Worm (Caenorhabditis elegans) whole organism, L2 larva: Measurements from ENCODE around the gene R07E5.17.
A peak's percentile ranks its signal among the peaks of the same experiment; 100 is the strongest.
"Not testable (repeated sequence)": the region's sequence is repeated elsewhere in the genome, so short reads cannot be mapped to it uniquely, and the experiment has no call there.

Experiments used
- C34F6.9 ChIP-seq: fragments of 150-350 bp; optimal IDR thresholded peaks from 2 replicates; lab custom pipeline; 2014; ENCODE audit warnings: missing biosample characterization, missing genetic modification characterization
- F13H6.1 ChIP-seq: sonication (generic microtip); optimal IDR thresholded peaks from 2 replicates; lab custom pipeline; 2016; ENCODE audit warnings: missing genetic modification characterization, missing compliant biosample characterization
- R02D3.7 ChIP-seq: fragments of 150-350 bp; optimal IDR thresholded peaks from 2 replicates; lab custom pipeline; 2014; ENCODE audit warnings: missing biosample characterization, missing genetic modification characterization
- Y55F3AM.14 ChIP-seq: fragments of 200-800 bp; sonication (Bioruptor generic); optimal IDR thresholded peaks from 2 replicates; lab custom pipeline; 2018; ENCODE audit warnings: mild to moderate bottlenecking, missing genetic modification characterization, missing compliant biosample characterization
- aly-2 ChIP-seq: fragments of 150-350 bp; optimal IDR thresholded peaks from 2 replicates; lab custom pipeline; 2014; ENCODE audit warnings: missing biosample characterization, missing genetic modification characterization
- ama-1 ChIP-seq: fragments of 150-350 bp; optimal IDR thresholded peaks from 2 replicates; lab custom pipeline; 2018; ENCODE audit warnings: inconsistent platforms
- blmp-1 ChIP-seq: sonication (generic microtip); optimal IDR thresholded peaks from 2 replicates; lab custom pipeline; 2017; ENCODE audit warnings: missing genetic modification characterization, mild to moderate bottlenecking, missing compliant biosample characterization, antibody characterized with exemption, moderate library complexity; ENCODE audit not compliant: insufficient read depth
- ceh-16 ChIP-seq: fragments of 150-350 bp; optimal IDR thresholded peaks from 2 replicates; lab custom pipeline; 2014; ENCODE audit warnings: missing biosample characterization, missing genetic modification characterization
- ceh-82 ChIP-seq: fragments of 150-350 bp; optimal IDR thresholded peaks from 2 replicates; lab custom pipeline; 2014; ENCODE audit warnings: missing biosample characterization, missing genetic modification characterization
- crh-2 ChIP-seq: sonication (generic microtip); optimal IDR thresholded peaks from 2 replicates; lab custom pipeline; 2017; ENCODE audit warnings: missing biosample characterization, missing genetic modification characterization
- dmd-4 ChIP-seq: sonication (generic microtip); optimal IDR thresholded peaks from 2 replicates; lab custom pipeline; 2017; ENCODE audit warnings: missing biosample characterization, missing genetic modification characterization
- egl-27 ChIP-seq: sonication (generic microtip); optimal IDR thresholded peaks from 3 replicates; lab custom pipeline; 2017; ENCODE audit warnings: missing biosample characterization, missing genetic modification reagents, missing genetic modification characterization
- elt-3 ChIP-seq: sonication (generic microtip); optimal IDR thresholded peaks from 2 replicates; lab custom pipeline; 2017; ENCODE audit warnings: missing biosample characterization, missing genetic modification characterization
- fos-1 ChIP-seq: fragments of 150-350 bp; optimal IDR thresholded peaks from 2 replicates; lab custom pipeline; 2014; ENCODE audit warnings: missing biosample characterization, missing genetic modification characterization
- gmeb-1 ChIP-seq: fragments of 150-350 bp; optimal IDR thresholded peaks from 2 replicates; lab custom pipeline; 2014; ENCODE audit warnings: missing biosample characterization, missing genetic modification characterization
- lin-11 ChIP-seq: fragments of 150-350 bp; sonication (generic microtip); optimal IDR thresholded peaks from 2 replicates; lab custom pipeline; 2014; ENCODE audit warnings: missing biosample characterization, missing genetic modification characterization, inconsistent platforms, mixed read lengths
- lin-13 ChIP-seq: fragments of 150-350 bp; optimal IDR thresholded peaks from 2 replicates; lab custom pipeline; 2014; ENCODE audit warnings: missing biosample characterization, missing genetic modification reagents, missing genetic modification characterization
- lin-39 ChIP-seq: fragments of 150-350 bp; optimal IDR thresholded peaks from 2 replicates; lab custom pipeline; 2014; ENCODE audit warnings: missing biosample characterization, missing genetic modification reagents, missing genetic modification characterization
- lsy-2 ChIP-seq, 2 experiments: fragments of 150-350 bp in 1 of 2; sonication (generic microtip) in 1 of 2; optimal IDR thresholded peaks; 2 replicates each; lab custom pipeline; 2014 to 2017; ENCODE audit warnings: missing biosample characterization in 2 of 2, missing genetic modification characterization in 2 of 2
- mab-5 ChIP-seq: fragments of 150-350 bp; optimal IDR thresholded peaks from 2 replicates; lab custom pipeline; 2014; ENCODE audit warnings: missing biosample characterization, missing genetic modification characterization
- mdl-1 ChIP-seq, 2 experiments: fragments of 150-350 bp in 1 of 2; sonication (generic microtip) in 1 of 2; optimal IDR thresholded peaks; 2 replicates each; lab custom pipeline; 2017; ENCODE audit warnings: missing biosample characterization in 2 of 2, missing genetic modification characterization in 2 of 2
- nhr-10 ChIP-seq: sonication (generic microtip); optimal IDR thresholded peaks from 2 replicates; lab custom pipeline; 2017; ENCODE audit warnings: missing biosample characterization, missing genetic modification characterization
- nhr-129 ChIP-seq: fragments of 150-350 bp; optimal IDR thresholded peaks from 2 replicates; lab custom pipeline; 2014; ENCODE audit warnings: missing biosample characterization, missing genetic modification characterization
- nhr-21 ChIP-seq: fragments of 150-350 bp; optimal IDR thresholded peaks from 2 replicates; lab custom pipeline; 2014; ENCODE audit warnings: missing biosample characterization, missing genetic modification characterization
- nhr-237 ChIP-seq: fragments of 150-350 bp; optimal IDR thresholded peaks from 2 replicates; lab custom pipeline; 2014; ENCODE audit warnings: missing biosample characterization, missing genetic modification characterization
- nhr-25 ChIP-seq: fragments of 150-350 bp; sonication (generic microtip); optimal IDR thresholded peaks from 3 replicates; lab custom pipeline; 2014; ENCODE audit warnings: missing biosample characterization, missing genetic modification characterization
- peb-1 ChIP-seq: fragments of 150-350 bp; optimal IDR thresholded peaks from 2 replicates; lab custom pipeline; 2014; ENCODE audit warnings: missing biosample characterization, missing genetic modification characterization
- sem-4 ChIP-seq: fragments of 150-350 bp; optimal IDR thresholded peaks from 2 replicates; lab custom pipeline; 2014; ENCODE audit warnings: missing biosample characterization, missing genetic modification reagents, missing genetic modification characterization
- skn-1 ChIP-seq: sonication (generic microtip); optimal IDR thresholded peaks from 2 replicates; lab custom pipeline; 2017; ENCODE audit warnings: missing biosample characterization, missing genetic modification characterization
- sma-3 ChIP-seq: sonication (generic microtip); optimal IDR thresholded peaks from 2 replicates; lab custom pipeline; 2016; ENCODE audit warnings: missing genetic modification reagents, missing genetic modification characterization, missing compliant biosample characterization
- sma-9 ChIP-seq, 2 experiments: fragments of 150-350 bp in 1 of 2; sonication (generic microtip) in 1 of 2; optimal IDR thresholded peaks; 2 replicates each; lab custom pipeline; 2014 to 2016; ENCODE audit warnings: missing genetic modification characterization in 2 of 2, mild to moderate bottlenecking in 1 of 2, missing biosample characterization in 1 of 2, missing compliant biosample characterization in 1 of 2, missing genetic modification reagents in 1 of 2, moderate library complexity in 1 of 2
- snpc-4 ChIP-seq: fragments of 150-350 bp; optimal IDR thresholded peaks from 2 replicates; lab custom pipeline; 2014; ENCODE audit warnings: missing biosample characterization, missing genetic modification characterization
- unc-39 ChIP-seq: fragments of 150-350 bp; optimal IDR thresholded peaks from 2 replicates; lab custom pipeline; 2014; ENCODE audit warnings: missing biosample characterization, missing genetic modification characterization
- unc-55 ChIP-seq: fragments of 150-350 bp; sonication (generic microtip); optimal IDR thresholded peaks from 3 replicates; lab custom pipeline; 2014; ENCODE audit warnings: missing biosample characterization, missing genetic modification reagents, missing genetic modification characterization
- unc-62 ChIP-seq: fragments of 150-350 bp; optimal IDR thresholded peaks from 2 replicates; lab custom pipeline; 2014; ENCODE audit warnings: missing biosample characterization, missing genetic modification reagents, missing genetic modification characterization
- ztf-1 ChIP-seq: fragments of 200-800 bp; sonication (Bioruptor generic); conservative IDR thresholded peaks from 2 replicates; pipeline ENCODE4 v1.3.6; 2022; ENCODE audit warnings: missing genetic modification characterization, missing compliant biosample characterization
- ztf-4 ChIP-seq: fragments of 150-350 bp; optimal IDR thresholded peaks from 2 replicates; lab custom pipeline; 2014; ENCODE audit warnings: missing biosample characterization, missing genetic modification characterization

R07E5.17 gene

DNA sequence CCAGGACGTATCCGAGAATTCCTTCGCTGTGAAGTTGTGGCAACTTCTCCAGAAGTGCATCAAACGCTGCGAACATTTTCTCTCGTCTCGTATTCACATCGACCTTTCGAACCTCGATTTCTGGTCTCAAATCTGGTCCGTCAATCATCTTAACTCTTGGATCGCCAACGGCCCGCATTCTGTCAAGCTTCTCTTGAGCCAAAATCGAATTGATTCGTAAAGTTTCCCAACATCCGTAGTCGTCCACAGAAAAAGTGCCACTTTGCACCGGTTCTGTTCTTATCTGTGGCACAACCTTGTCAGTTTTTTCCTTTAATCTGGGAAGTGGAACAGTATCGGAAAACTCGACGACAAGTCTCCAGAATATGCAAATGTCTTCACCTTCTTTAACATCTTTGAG, 31.0 kb upstream of the R07E5.17 start:
- TF ChIP-seq snpc-4 (tag; lab: Kevin White, UChicago) = no peak
- TF ChIP-seq nhr-10 (tag; lab: Kevin White, UChicago) = no peak
- TF ChIP-seq lin-13 (GFP tag; lab: Kevin White, UChicago) = no peak
- no peak for TF ChIP-seq sma-9 (GFP tag; optimal IDR thresholded peaks at IDR 0.05; lab: Kevin White, UChicago)
- TF ChIP-seq sma-9 (tag; optimal IDR thresholded peaks at IDR 0.05; lab: Kevin White, UChicago) = no peak
- no peak for TF ChIP-seq egl-27 (tag; lab: Kevin White, UChicago)
- TF ChIP-seq ztf-1 (GFP tag; lab: Robert Waterston, UW) = no peak
- no peak for TF ChIP-seq nhr-21 (tag; lab: Kevin White, UChicago)
- TF ChIP-seq sma-3 (GFP tag; lab: Kevin White, UChicago) = no peak
- TF ChIP-seq sem-4 (tag; lab: Kevin White, UChicago) = no peak
- no peak for TF ChIP-seq unc-55
- TF ChIP-seq C34F6.9 (tag; lab: Kevin White, UChicago) = no peak
- TF ChIP-seq peb-1 (tag; lab: Kevin White, UChicago) = no peak
- no peak for TF ChIP-seq lin-11 (tag; lab: Kevin White, UChicago)
- no peak for TF ChIP-seq unc-39
- no peak for TF ChIP-seq R02D3.7
- TF ChIP-seq mdl-1 (tag; optimal IDR thresholded peaks at IDR 0.05; lab: Kevin White, UChicago) = no peak
- no peak for TF ChIP-seq dmd-4 (tag; lab: Kevin White, UChicago)
- TF ChIP-seq Y55F3AM.14 (GFP tag; lab: Kevin White, UChicago) = no peak
- no peak for TF ChIP-seq unc-62 (GFP tag; lab: Kevin White, UChicago)
- no peak for TF ChIP-seq skn-1 (tag; lab: Kevin White, UChicago)

DNA sequence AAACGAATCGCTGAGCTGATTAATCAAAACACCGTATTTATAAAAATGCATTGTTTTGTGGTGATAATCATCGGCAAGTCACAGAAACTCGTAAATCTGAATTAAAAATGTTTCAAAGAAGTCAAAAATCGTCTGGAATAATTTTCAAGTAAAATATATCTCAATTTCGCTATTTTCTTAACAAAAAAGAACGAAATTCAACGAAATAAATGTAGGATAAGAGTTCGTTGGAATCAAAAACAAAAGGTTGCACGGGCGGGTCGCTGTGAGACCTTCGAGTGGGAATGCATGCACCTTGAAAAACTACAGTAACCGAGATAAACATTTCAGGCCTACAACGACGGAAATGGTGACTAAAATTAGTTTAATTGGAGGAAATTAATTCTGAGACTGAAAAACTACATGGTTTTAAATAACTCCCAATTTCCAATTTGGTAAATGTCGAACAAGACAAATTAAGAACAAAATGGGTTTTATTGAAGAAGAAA, 30.1 kb upstream of the R07E5.17 start, which contains the start of gene C28A5.1:
TSS of gene C28A5.1 (minus strand) at position 51 of the 488 bp plus-strand sequence.
- no peak for TF ChIP-seq fos-1

- no peak for TF ChIP-seq skn-1 (tag; lab: Kevin White, UChicago)
- no peak for TF ChIP-seq mab-5 (tag; lab: Kevin White, UChicago)
- no peak for TF ChIP-seq lin-39 (tag; lab: Kevin White, UChicago)
- TF ChIP-seq, all 48 proteins: peak for 0
These were observed 25.2 kb upstream of the R07E5.17 start, which contains the start of gene C28A5.6 for ce11 chrIII:4429402-4429801. Gene C28A5.6, minus strand, starts transcription at chrIII:4429502.

ce11 chrIII:4428797-4429196, 24.6 kb upstream of the R07E5.17 start:
- TF ChIP-seq gmeb-1 (tag; lab: Kevin White, UChicago) = no peak
- no peak for TF ChIP-seq skn-1 (tag; lab: Kevin White, UChicago)
- TF ChIP-seq nhr-129 = peak; percentile 14
- no peak for TF ChIP-seq ztf-4 (tag; lab: Kevin White, UChicago)
- no peak for TF ChIP-seq nhr-237 (tag; lab: Kevin White, UChicago)
- TF ChIP-seq unc-55 = peak; percentile 11
- no peak for TF ChIP-seq elt-3 (tag; lab: Kevin White, UChicago)

- TF ChIP-seq sma-9 (GFP tag; optimal IDR thresholded peaks at IDR 0.05; lab: Kevin White, UChicago) = peak; percentile 13
- TF ChIP-seq sma-9 (tag; optimal IDR thresholded peaks at IDR 0.05; lab: Kevin White, UChicago) = not testable (repeated sequence)
- peak; percentile 95 for TF ChIP-seq snpc-4 (tag; lab: Kevin White, UChicago)
- TF ChIP-seq lsy-2 (tag; optimal IDR thresholded peaks at IDR 0.05; lab: Kevin White, UChicago) = peak; percentile 37 to 44
- TF ChIP-seq, all 48 proteins: peak for 3; not testable (repeated sequence) for 45
These were observed 22.5 kb upstream of the R07E5.17 start for ce11 chrIII:4426711-4427218.

ce11 chrIII:4419117-4419978, 15.1 kb upstream of the R07E5.17 start, which contains the start of the genes R07E5.7 and cku-80:
Gene R07E5.7, minus strand, starts transcription at chrIII:4419167.
Gene cku-80, plus strand, starts transcription at chrIII:4419848.
- TF ChIP-seq C34F6.9 (tag; lab: Kevin White, UChicago) (peak; percentile 73), F13H6.1 (tag; lab: Kevin White, UChicago) (peak; percentile 59), sma-9 (GFP tag; optimal IDR thresholded peaks at IDR 0.05; lab: Kevin White, UChicago) (peak; percentile 61), sma-9 (tag; optimal IDR thresholded peaks at IDR 0.05; lab: Kevin White, UChicago) (no peak), ceh-82 (tag; lab: Kevin White, UChicago) (no peak), ceh-16 (tag; lab: Kevin White, UChicago) (no peak), lin-13 (GFP tag; lab: Kevin White, UChicago) (peak; percentile 52), skn-1 (tag; lab: Kevin White, UChicago) (no peak), snpc-4 (tag; lab: Kevin White, UChicago) (peak; percentile 58), mab-5 (tag; lab: Kevin White, UChicago) (peak; percentile 6), lin-11 (tag; lab: Kevin White, UChicago) (peak; percentile 43), sma-3 (GFP tag; lab: Kevin White, UChicago) (peak; percentile 67), ztf-4 (tag; lab: Kevin White, UChicago) (no peak), nhr-129 (peak; percentile 38), blmp-1 (no peak), unc-55 (peak; percentile 62), nhr-25 (tag; lab: Kevin White, UChicago) (peak; percentile 20), crh-2 (tag; lab: Kevin White, UChicago) (peak; percentile 66), gmeb-1 (tag; lab: Kevin White, UChicago) (peak; percentile 88), nhr-21 (tag; lab: Kevin White, UChicago) (peak; percentile 38), aly-2 (no peak), ama-1 (peak; percentile 48), lsy-2 (tag; optimal IDR thresholded peaks at IDR 0.05; lab: Kevin White, UChicago) (peak; percentile 61 to 82)
